Worm (Caenorhabditis elegans) whole organism, young adult: ENCODE results near the gene perm-2.

ENCODE experiments used
- D2030.7 ChIP-seq: fragments of 200-800 bp; sonication (Bioruptor generic); IDR thresholded peaks from 2 replicates; pipeline ENCODE4 v1.3.6; 2022; ENCODE audit warnings: missing genetic modification reagents, missing genetic modification characterization, missing compliant biosample characterization
- F37B4.10 ChIP-seq: fragments of 200-800 bp; sonication (Bioruptor generic); IDR thresholded peaks from 2 replicates; pipeline ENCODE4 v1.3.6; 2022; ENCODE audit warnings: missing genetic modification characterization, missing compliant biosample characterization
- F39B2.1 ChIP-seq: fragments of 200-800 bp; sonication (Bioruptor generic); IDR thresholded peaks from 2 replicates; pipeline ENCODE4 v1.3.6; 2022; ENCODE audit warnings: missing genetic modification reagents, missing genetic modification characterization, missing compliant biosample characterization
- F49E8.2 ChIP-seq: sonication (generic microtip); optimal IDR thresholded peaks from 3 replicates; lab custom pipeline; 2017; ENCODE audit warnings: missing genetic modification characterization, mild to moderate bottlenecking, missing compliant biosample characterization, antibody characterized with exemption, moderate library complexity; ENCODE audit not compliant: insufficient read depth
- F52B5.7 ChIP-seq: sonication (generic microtip); optimal IDR thresholded peaks from 2 replicates; lab custom pipeline; 2016; ENCODE audit warnings: mild to moderate bottlenecking, missing genetic modification characterization, missing compliant biosample characterization
- F57C9.4 ChIP-seq: sonication (generic microtip); optimal IDR thresholded peaks from 2 replicates; lab custom pipeline; 2017; ENCODE audit warnings: mild to moderate bottlenecking, missing genetic modification characterization, missing compliant biosample characterization
- T26A5.8 ChIP-seq: sonication (generic microtip); optimal IDR thresholded peaks from 2 replicates; lab custom pipeline; 2016; ENCODE audit warnings: missing genetic modification characterization, missing compliant biosample characterization
- Y53G8AR.9 ChIP-seq: fragments of 200-800 bp; sonication (Bioruptor generic); conservative IDR thresholded peaks from 2 replicates; pipeline ENCODE4 v1.3.6; 2022; ENCODE audit warnings: missing genetic modification reagents, missing genetic modification characterization, missing compliant biosample characterization
- Y79H2A.3 ChIP-seq: fragments of 200-800 bp; sonication (Bioruptor generic); conservative IDR thresholded peaks from 2 replicates; pipeline ENCODE4 v1.3.6; 2022; ENCODE audit warnings: missing genetic modification reagents, missing genetic modification characterization, missing compliant biosample characterization
- ama-1 ChIP-seq, 3 experiments: fragments of 150-350 bp in 1 of 3; sonication (generic microtip) in 2 of 3; optimal IDR thresholded peaks; 2 replicates each; lab custom pipeline; 2014 to 2018; ENCODE audit warnings: missing biosample characterization in 2 of 3, missing genetic modification characterization in 2 of 3, missing genetic modification reagents in 2 of 3
- aptf-3 ChIP-seq: fragments of 200-800 bp; sonication (Bioruptor generic); IDR thresholded peaks from 2 replicates; pipeline ENCODE4 v1.3.6; 2022; ENCODE audit warnings: missing genetic modification characterization, missing compliant biosample characterization
- atf-7 ChIP-seq: sonication (generic microtip); optimal IDR thresholded peaks from 2 replicates; lab custom pipeline; 2017; ENCODE audit warnings: mild to moderate bottlenecking, missing genetic modification characterization, missing compliant biosample characterization
- attf-5 ChIP-seq: fragments of 200-800 bp; sonication (Bioruptor generic); optimal IDR thresholded peaks from 2 replicates; lab custom pipeline; 2018; ENCODE audit warnings: mild to moderate bottlenecking, missing genetic modification characterization, missing compliant biosample characterization
- bed-1 ChIP-seq: fragments of 200-800 bp; sonication (Bioruptor generic); IDR thresholded peaks from 2 replicates; pipeline ENCODE4 v1.3.6; 2022; ENCODE audit warnings: missing genetic modification reagents, missing genetic modification characterization, missing compliant biosample characterization
- cebp-1 ChIP-seq, 2 experiments: fragments of 200-800 bp in 1 of 2; sonication (Bioruptor generic) in 1 of 2; sonication (generic microtip) in 1 of 2; IDR thresholded peaks in 1 of 2; optimal IDR thresholded peaks in 1 of 2; 2 replicates each; pipeline versions ENCODE4 v1.3.6 to Lab custom; 2017 to 2022; ENCODE audit warnings: missing compliant biosample characterization in 2 of 2, missing genetic modification characterization in 2 of 2, mild to moderate bottlenecking in 1 of 2, missing genetic modification reagents in 1 of 2, moderate library complexity in 1 of 2
- ceh-40 ChIP-seq: fragments of 200-800 bp; sonication (Bioruptor generic); IDR thresholded peaks from 2 replicates; pipeline ENCODE4 v1.3.6; 2022; ENCODE audit warnings: missing genetic modification characterization, missing compliant biosample characterization
- ceh-91 ChIP-seq: fragments of 200-800 bp; sonication (Bioruptor generic); IDR thresholded peaks from 2 replicates; pipeline ENCODE4 v1.3.6; 2022; ENCODE audit warnings: missing genetic modification reagents, missing genetic modification characterization, missing compliant biosample characterization
- die-1 ChIP-seq: sonication (generic microtip); optimal IDR thresholded peaks from 2 replicates; lab custom pipeline; 2016; ENCODE audit warnings: missing genotype, mild to moderate bottlenecking, missing genetic modification characterization, missing compliant biosample characterization
- dpff-1 ChIP-seq: sonication (generic microtip); optimal IDR thresholded peaks from 2 replicates; lab custom pipeline; 2017; ENCODE audit warnings: mild to moderate bottlenecking, missing genetic modification characterization, missing compliant biosample characterization
- efl-1 ChIP-seq: fragments of 150-350 bp; optimal IDR thresholded peaks from 2 replicates; lab custom pipeline; 2014; ENCODE audit warnings: missing biosample characterization, missing genetic modification reagents, missing genetic modification characterization
- hsf-1 ChIP-seq: fragments of 200-800 bp; sonication (Bioruptor generic); IDR thresholded peaks from 2 replicates; pipeline ENCODE4 v1.3.6; 2022; ENCODE audit warnings: missing genetic modification reagents, missing genetic modification characterization, missing compliant biosample characterization
- lin-40 ChIP-seq: sonication (generic microtip); optimal IDR thresholded peaks from 2 replicates; lab custom pipeline; 2016; ENCODE audit warnings: missing genetic modification characterization, mild to moderate bottlenecking, missing compliant biosample characterization, missing genotype, missing genetic modification reagents
- lin-54 ChIP-seq: fragments of 200-800 bp; sonication (Bioruptor generic); optimal IDR thresholded peaks from 2 replicates; lab custom pipeline; 2018; ENCODE audit warnings: mild to moderate bottlenecking, missing genetic modification characterization, missing compliant biosample characterization
- nfya-2 ChIP-seq: fragments of 200-800 bp; sonication (Bioruptor generic); IDR thresholded peaks from 2 replicates; pipeline ENCODE4 v1.3.6; 2022; ENCODE audit warnings: missing genetic modification reagents, missing genetic modification characterization, missing compliant biosample characterization
- pbrm-1 ChIP-seq: fragments of 200-800 bp; sonication (Bioruptor generic); IDR thresholded peaks from 2 replicates; pipeline ENCODE4 v1.3.6; 2022; ENCODE audit warnings: missing genetic modification reagents, missing genetic modification characterization, missing compliant biosample characterization
- rpc-1 ChIP-seq, 2 experiments: fragments of 150-350 bp in 1 of 2; sonication (generic microtip) in 1 of 2; optimal IDR thresholded peaks; 2 replicates each; lab custom pipeline; 2014 to 2018; ENCODE audit warnings: missing biosample characterization in 1 of 2, missing genetic modification characterization in 1 of 2, missing genetic modification reagents in 1 of 2, missing genotype in 1 of 2
- snpc-1.3 ChIP-seq: sonication (generic microtip); optimal IDR thresholded peaks from 2 replicates; lab custom pipeline; 2017; ENCODE audit warnings: missing genetic modification characterization, mild to moderate bottlenecking, missing compliant biosample characterization, antibody characterized with exemption, moderate library complexity, missing genotype, missing genetic modification reagents; ENCODE audit not compliant: insufficient read depth
- snpc-4 ChIP-seq, 5 experiments: fragments of 150-350 bp in 1 of 5; sonication (generic microtip) in 4 of 5; optimal IDR thresholded peaks; 2 replicates each; lab custom pipeline; 2014 to 2018; ENCODE audit warnings: missing genetic modification characterization in 5 of 5, missing biosample characterization in 3 of 5, antibody characterized with exemption in 2 of 5, mild to moderate bottlenecking in 2 of 5, missing compliant biosample characterization in 2 of 5, missing genotype in 2 of 5, moderate library complexity in 2 of 5, missing genetic modification reagents in 1 of 5
- somi-1 ChIP-seq: fragments of 200-800 bp; sonication (Bioruptor generic); optimal IDR thresholded peaks from 2 replicates; lab custom pipeline; 2018; ENCODE audit warnings: mild to moderate bottlenecking, missing genetic modification characterization, missing compliant biosample characterization
- tbp1 ChIP-seq: fragments of 200-800 bp; sonication (Bioruptor generic); optimal IDR thresholded peaks from 2 replicates; lab custom pipeline; 2018; ENCODE audit warnings: mild to moderate bottlenecking, missing genetic modification characterization, missing compliant biosample characterization
- tbx-9 ChIP-seq: sonication (generic microtip); optimal IDR thresholded peaks from 2 replicates; lab custom pipeline; 2016; ENCODE audit warnings: borderline replicate concordance, missing genetic modification characterization, inconsistent platforms, missing compliant biosample characterization
- ztf-18 ChIP-seq: sonication (generic microtip); optimal IDR thresholded peaks from 2 replicates; lab custom pipeline; 2016; ENCODE audit warnings: missing genotype, mild to moderate bottlenecking, missing genetic modification characterization, missing compliant biosample characterization
- ztf-25 ChIP-seq: fragments of 200-800 bp; sonication (Bioruptor generic); IDR thresholded peaks from 2 replicates; pipeline ENCODE4 v1.3.6; 2022; ENCODE audit warnings: missing genetic modification reagents, missing genetic modification characterization, missing compliant biosample characterization
- ztf-6 ChIP-seq: fragments of 200-800 bp; sonication (Bioruptor generic); IDR thresholded peaks from 2 replicates; pipeline ENCODE4 v1.3.6; 2022; ENCODE audit warnings: missing genetic modification reagents, missing genetic modification characterization, missing compliant biosample characterization

perm-2 gene

ce11 chrIV:1113638-1114037 lies 13.0 kb upstream of the perm-2 start, which contains the start of gene srx-14 (continued):
- no peak for TF ChIP-seq rpc-1 (optimal IDR thresholded peaks at IDR 0.05; lab: Kevin White, UChicago)
- no peak for TF ChIP-seq rpc-1 (tag; optimal IDR thresholded peaks at IDR 0.05; lab: Kevin White, UChicago)
- no peak for TF ChIP-seq F57C9.4
- no peak for TF ChIP-seq atf-7

- TF ChIP-seq efl-1 (GFP tag; lab: Kevin White, UChicago) (no peak), Y79H2A.3 (no peak), nfya-2 (GFP tag; lab: Robert Waterston, UW) (no peak), ceh-40 (GFP tag; lab: Robert Waterston, UW) (no peak), bed-1 (GFP tag; lab: Robert Waterston, UW) (no peak), attf-5 (GFP tag; lab: Kevin White, UChicago) (no peak), ztf-25 (GFP tag; lab: Robert Waterston, UW) (no peak), ztf-18 (no peak), lin-40 (tag; lab: Kevin White, UChicago) (no peak), F49E8.2 (tag; lab: Kevin White, UChicago) (no peak), ama-1 (optimal IDR thresholded peaks at IDR 0.05; lab: Kevin White, UChicago) (no peak), ama-1 (GFP tag; optimal IDR thresholded peaks at IDR 0.05; lab: Kevin White, UChicago) (no peak), pbrm-1 (GFP tag; lab: Robert Waterston, UW) (no peak), F52B5.7 (tag; lab: Kevin White, UChicago) (no peak), F37B4.10 (no peak), dpff-1 (tag; lab: Kevin White, UChicago) (no peak), aptf-3 (no peak), tbp1 (no peak), snpc-1.3 (tag; lab: Kevin White, UChicago) (no peak), D2030.7 (GFP tag; lab: Robert Waterston, UW) (no peak), snpc-4 (GFP tag; optimal IDR thresholded peaks at IDR 0.05; lab: Kevin White, UChicago) (no peak), snpc-4 (tag; optimal IDR thresholded peaks at IDR 0.05; lab: Kevin White, UChicago) (no peak)
These were observed 8.0 kb upstream of the perm-2 start, which contains the start of gene srx-13 for ce11 chrIV:1118566-1118965. TSS of gene srx-13 (minus strand) at chrIV:1118666.

- no peak for TF ChIP-seq lin-54
- TF ChIP-seq ceh-91 = no peak
- no peak for TF ChIP-seq ztf-6 (GFP tag; lab: Robert Waterston, UW)
- TF ChIP-seq die-1 (tag; lab: Kevin White, UChicago) = no peak
- TF ChIP-seq cebp-1 (GFP tag; IDR thresholded peaks at IDR 0.05; lab: Robert Waterston, UW) = 0 out of 2 replicates have a peak, but pooled peaks have one; percentile 32
- TF ChIP-seq cebp-1 (tag; optimal IDR thresholded peaks at IDR 0.05; lab: Kevin White, UChicago) = no peak
- 0 out of 2 replicates have a peak, but pooled peaks have one; percentile 15 for TF ChIP-seq Y53G8AR.9
- no peak for TF ChIP-seq somi-1 (GFP tag; lab: Kevin White, UChicago)
- TF ChIP-seq F39B2.1 (GFP tag; lab: Robert Waterston, UW) = 0 out of 2 replicates have a peak, but pooled peaks have one; percentile 5
- TF ChIP-seq T26A5.8 (tag; lab: Kevin White, UChicago) = no peak
- TF ChIP-seq D2030.7 (GFP tag; lab: Robert Waterston, UW) = no peak
- TF ChIP-seq F49E8.2 (tag; lab: Kevin White, UChicago) = no peak
- TF ChIP-seq tbx-9 (tag; lab: Kevin White, UChicago) = no peak
- TF ChIP-seq nfya-2 (GFP tag; lab: Robert Waterston, UW) = no peak
- 0 out of 2 replicates have a peak, but pooled peaks have one; percentile 18 for TF ChIP-seq hsf-1 (GFP tag; lab: Robert Waterston, UW)
These were observed 5.7 kb upstream of the perm-2 start for ce11 chrIV:1120865-1121264.
